Fruit fly (Drosophila melanogaster): Measurements from ENCODE around the gene hoe2.

hoe2 gene

DNA sequence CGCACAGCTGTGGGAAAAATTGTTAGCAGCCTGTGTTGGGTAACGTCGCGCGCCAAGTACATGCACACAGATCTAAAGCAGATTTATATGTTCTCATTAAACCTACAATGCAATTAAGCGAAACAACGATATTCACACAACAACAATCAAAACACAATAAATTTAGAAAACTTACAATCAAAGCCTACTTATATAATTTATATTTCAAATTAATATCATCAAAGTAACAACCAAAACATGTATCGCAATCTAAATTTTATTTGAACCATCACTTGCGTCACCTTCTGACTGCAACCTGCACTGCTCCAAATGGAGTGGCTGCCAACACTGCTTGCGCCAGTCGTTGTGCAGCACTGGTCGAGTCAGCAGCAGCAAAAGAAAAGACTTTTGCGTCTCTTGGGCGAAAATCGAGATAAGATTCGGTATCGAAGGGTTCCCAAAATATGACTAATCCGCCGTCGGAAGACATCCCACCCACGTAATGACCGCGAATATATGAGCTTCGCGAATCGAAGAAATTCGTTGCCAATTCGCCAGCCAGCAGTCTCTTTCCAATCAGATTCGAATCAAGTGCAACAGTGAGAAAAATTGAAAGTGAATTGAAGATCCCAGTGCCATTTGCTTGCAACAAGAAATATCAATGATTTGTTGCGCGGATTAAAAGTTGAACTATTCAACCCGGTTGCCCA, 45.2 kb upstream of the hoe2 start, which contains the start of the genes CG8892 and CG34126:
CG8892 (minus strand) TSS at position 315 of the 689 bp plus-strand sequence.
CG34126 (plus strand) TSS at position 337 of the 689 bp plus-strand sequence.
- TF ChIP-seq ci (GFP tag; IDR thresholded peaks at IDR 0.05): peak; percentile 89
- peak; percentile 95 to 98 for TF ChIP-seq Hr51 (GFP tag; optimal IDR thresholded peaks at IDR 0.05)
- TF ChIP-seq CG13287 (GFP tag; IDR thresholded peaks at IDR 0.05; ENCODE audit: partially characterized antibody): peak; percentile 30; the same call in 1 of the 2 replicates
- TF ChIP-seq Hr3 (GFP tag; optimal IDR thresholded peaks at IDR 0.05): peak; percentile 99
- peak; percentile 92 for TF ChIP-seq CG17328 (GFP tag; IDR thresholded peaks at IDR 0.05)
- TF ChIP-seq CG2202 (tag; optimal IDR thresholded peaks at IDR 0.05): peak; percentile 91
- peak; percentile 75 for TF ChIP-seq E2f2 (GFP tag; IDR thresholded peaks at IDR 0.05)
- TF ChIP-seq Dref (GFP tag; IDR thresholded peaks at IDR 0.05): peak; percentile 51
- peak; percentile 92 for TF ChIP-seq Optix (GFP tag; IDR thresholded peaks at IDR 0.05)
- TF ChIP-seq CG13296 (GFP tag; optimal IDR thresholded peaks at IDR 0.05): peak; percentile 96
- peak; percentile 80 for TF ChIP-seq Adf1 (GFP tag; IDR thresholded peaks at IDR 0.05)
- TF ChIP-seq Chrac-16 (GFP tag; optimal IDR thresholded peaks at IDR 0.05): peak; percentile 99
- peak; percentile 95 for TF ChIP-seq CG14667 (GFP tag; IDR thresholded peaks at IDR 0.05)
- peak; percentile 91 for TF ChIP-seq CG6765 (GFP tag; optimal IDR thresholded peaks at IDR 0.05)
- peak; percentile 97 for TF ChIP-seq CG9215 (GFP tag; IDR thresholded peaks at IDR 0.05)
- peak; percentile 97 for TF ChIP-seq CG6272 (GFP tag; IDR thresholded peaks at IDR 0.05)
- peak; percentile 96 for TF ChIP-seq CG32532 (GFP tag; IDR thresholded peaks at IDR 0.05)
- no peak for TF ChIP-seq sna (GFP tag; IDR thresholded peaks at IDR 0.05; ENCODE audit: partially characterized antibody)
- TF ChIP-seq Side (GFP tag; optimal IDR thresholded peaks at IDR 0.05): peak; percentile 93
- peak; percentile 97 for TF ChIP-seq sug (tag; optimal IDR thresholded peaks at IDR 0.05)
- peak; percentile 94 for TF ChIP-seq CG15601 (tag; optimal IDR thresholded peaks at IDR 0.05)
- peak; percentile 99 for TF ChIP-seq CG2120 (GFP tag; optimal IDR thresholded peaks at IDR 0.05)
- TF ChIP-seq Neu2 (GFP tag; optimal IDR thresholded peaks at IDR 0.05; ENCODE audit: borderline replicate concordance): peak; percentile 72
- peak; percentile 97 for TF ChIP-seq fd96Cb (tag; optimal IDR thresholded peaks at IDR 0.05)
- TF ChIP-seq CG17186 (GFP tag; optimal IDR thresholded peaks at IDR 0.05): peak; percentile 95
- no peak for TF ChIP-seq CG8478 (optimal IDR thresholded peaks at IDR 0.05)
- TF ChIP-seq Hmr (GFP tag; optimal IDR thresholded peaks at IDR 0.05): peak; percentile 98
- TF ChIP-seq gcm2 (GFP tag; optimal IDR thresholded peaks at IDR 0.05): peak; percentile 93
- TF ChIP-seq CG10543 (GFP tag; optimal IDR thresholded peaks at IDR 0.05): peak; percentile 98
- TF ChIP-seq disco-r (GFP tag; optimal IDR thresholded peaks at IDR 0.05): peak; percentile 83
- peak; percentile 97 for TF ChIP-seq Six4 (GFP tag; optimal IDR thresholded peaks at IDR 0.05)
- TF ChIP-seq CG15696 (tag; optimal IDR thresholded peaks at IDR 0.05): peak; percentile 98
- TF ChIP-seq Atf6 (GFP tag; IDR thresholded peaks at IDR 0.05): peak; percentile 97
- peak; percentile 98 for TF ChIP-seq CG17829 (tag; optimal IDR thresholded peaks at IDR 0.05)
- TF ChIP-seq trh (GFP tag; optimal IDR thresholded peaks at IDR 0.05): peak; percentile 96
- peak; percentile 90 for TF ChIP-seq dm (GFP tag; optimal IDR thresholded peaks at IDR 0.05)
- peak; percentile 87 for TF ChIP-seq kah (GFP tag; optimal IDR thresholded peaks at IDR 0.05)
- TF ChIP-seq Rfx (GFP tag; IDR thresholded peaks at IDR 0.05): peak; percentile 98
- peak; percentile 94 for TF ChIP-seq wor (GFP tag; IDR thresholded peaks at IDR 0.05)
- TF ChIP-seq CG33213 (GFP tag; optimal IDR thresholded peaks at IDR 0.05): peak; percentile 87
- TF ChIP-seq Meics (GFP tag; optimal IDR thresholded peaks at IDR 0.05): peak; percentile 97
- TF ChIP-seq CG6854 (GFP tag; optimal IDR thresholded peaks at IDR 0.05): peak; percentile 89
- TF ChIP-seq maf-S (GFP tag; optimal IDR thresholded peaks at IDR 0.05): peak; percentile 96
- peak; percentile 96 for TF ChIP-seq CG11093 (GFP tag; IDR thresholded peaks at IDR 0.05)
- peak; percentile 96 for TF ChIP-seq CG11247 (GFP tag; IDR thresholded peaks at IDR 0.05)
- peak; percentile 93 for TF ChIP-seq CG17385 (GFP tag; optimal IDR thresholded peaks at IDR 0.05)
- TF ChIP-seq schlank (tag; optimal IDR thresholded peaks at IDR 0.05): peak; percentile 81
- peak; percentile 74; the same call in 1 of the 3 replicates for TF ChIP-seq CG2199 (GFP tag; IDR thresholded peaks at IDR 0.05)
- no peak for TF ChIP-seq cad (GFP tag; optimal IDR thresholded peaks at IDR 0.05)
- TF ChIP-seq Drgx (GFP tag; IDR thresholded peaks at IDR 0.05): peak; percentile 91
- peak; percentile 94 for TF ChIP-seq ara (GFP tag; IDR thresholded peaks at IDR 0.05)

Measured in whole organism, embryonic.